Worm (Caenorhabditis elegans) whole organism, L3 larva: ENCODE results near the gene K12H6.10.

ENCODE experiments used
- egl-27 ChIP-seq: sonication (generic microtip); optimal IDR thresholded peaks from 4 replicates; lab custom pipeline; 2017; ENCODE audit warnings: missing biosample characterization, missing genetic modification reagents, missing genetic modification characterization
- eor-1 ChIP-seq, 2 experiments: fragments of 150-350 bp; optimal IDR thresholded peaks; 2 replicates each; lab custom pipeline; 2014 to 2018; ENCODE audit warnings: missing biosample characterization in 2 of 2, missing genetic modification characterization in 2 of 2
- jun-1 ChIP-seq: fragments of 150-350 bp; optimal IDR thresholded peaks from 2 replicates; lab custom pipeline; 2014; ENCODE audit warnings: missing biosample characterization, missing genetic modification reagents, missing genetic modification characterization
- nhr-25 ChIP-seq: sonication (generic microtip); optimal IDR thresholded peaks from 2 replicates; lab custom pipeline; 2017; ENCODE audit warnings: missing biosample characterization, missing genetic modification characterization
- skn-1 ChIP-seq: fragments of 150-350 bp; optimal IDR thresholded peaks from 2 replicates; lab custom pipeline; 2014; ENCODE audit warnings: missing biosample characterization, missing genetic modification characterization

DNA sequence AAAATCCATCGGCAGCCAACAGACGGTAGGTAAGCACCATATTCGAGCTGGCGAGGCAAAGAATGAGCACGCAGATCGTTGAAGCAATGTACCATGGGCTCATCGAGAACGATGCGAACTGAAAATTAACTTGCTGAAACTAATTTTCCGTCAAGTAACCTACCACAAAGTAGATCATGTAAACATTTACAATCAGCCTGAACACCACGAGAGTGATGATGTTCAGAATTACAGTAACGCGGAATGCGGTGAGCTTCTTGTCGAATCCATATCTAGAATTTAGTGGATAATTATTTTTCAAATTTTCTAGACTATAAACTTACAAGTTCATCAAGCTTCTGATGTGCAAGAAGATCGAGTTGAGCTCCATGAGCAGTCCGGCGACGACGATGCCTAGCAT lies 6.8 kb downstream of the K12H6.10 start:
- TF ChIP-seq skn-1 (no peak), eor-1 (tag; optimal IDR thresholded peaks at IDR 0.05; lab: Kevin White, UChicago) (no peak), nhr-25 (tag; lab: Kevin White, UChicago) (no peak), egl-27 (tag; lab: Kevin White, UChicago) (no peak), jun-1 (no peak)
